Fruit fly (Drosophila melanogaster): ENCODE measurements around the gene jvl.

Gene jvl

dm6 chr3R:14695054-14695453, 46.3 kb upstream of the jvl start:
- TF ChIP-seq Sox102F (GFP tag; optimal IDR thresholded peaks at IDR 0.05): no peak

dm6 chr3R:14695665-14696064, 45.7 kb upstream of the jvl start:
- TF ChIP-seq CG31627 (GFP tag; optimal IDR thresholded peaks at IDR 0.05) (no peak), achi (GFP tag; optimal IDR thresholded peaks at IDR 0.05) (peak; percentile 12), Eip78C (GFP tag) (peak; percentile 50), OdsH (GFP tag; optimal IDR thresholded peaks at IDR 0.05) (no peak), Hr4 (GFP tag; optimal IDR thresholded peaks at IDR 0.05) (peak; percentile 10), CG32006 (GFP tag; optimal IDR thresholded peaks at IDR 0.05) (peak; percentile 30)

dm6 chr3R:14696949-14697513, 44.4 kb upstream of the jvl start, which contains the start of gene Meltrin:
TSS of gene Meltrin (minus strand) at chr3R:14697292.
- TF ChIP-seq lz (GFP tag; optimal IDR thresholded peaks at IDR 0.05): peak; percentile 39
- peak; percentile 58 for TF ChIP-seq Sox102F (GFP tag; optimal IDR thresholded peaks at IDR 0.05)
- TF ChIP-seq Met (GFP tag; optimal IDR thresholded peaks at IDR 0.05): peak; percentile 12
- no peak for TF ChIP-seq CG8119 (GFP tag; IDR thresholded peaks at IDR 0.05)
- TF ChIP-seq CG4318 (GFP tag; optimal IDR thresholded peaks at IDR 0.05): no peak
- TF ChIP-seq Sox14 (GFP tag; optimal IDR thresholded peaks at IDR 0.05): peak; percentile 67
- TF ChIP-seq CG6792 (GFP tag; optimal IDR thresholded peaks at IDR 0.05): no peak
- TF ChIP-seq Lpt (GFP tag; optimal IDR thresholded peaks at IDR 0.05): peak; percentile 17
- peak; percentile 40 for TF ChIP-seq svp (GFP tag)
- TF ChIP-seq Gug (GFP tag; IDR thresholded peaks at IDR 0.05): no peak
- no peak for TF ChIP-seq CG34406 (GFP tag; optimal IDR thresholded peaks at IDR 0.05)
- TF ChIP-seq Hr38 (GFP tag; optimal IDR thresholded peaks at IDR 0.05): no peak
- TF ChIP-seq Blimp-1 (GFP tag; optimal IDR thresholded peaks at IDR 0.05): no peak
- TF ChIP-seq Eip93F (GFP tag; optimal IDR thresholded peaks at IDR 0.05): no peak
- peak; percentile 74 for TF ChIP-seq fkh (GFP tag; optimal IDR thresholded peaks at IDR 0.05)
- TF ChIP-seq Eip78C (GFP tag): peak; percentile 87
- TF ChIP-seq net (GFP tag; optimal IDR thresholded peaks at IDR 0.05): no peak
- TF ChIP-seq Smox (GFP tag; optimal IDR thresholded peaks at IDR 0.05): peak; percentile 23
- no peak for TF ChIP-seq CG11762 (GFP tag; optimal IDR thresholded peaks at IDR 0.05; ENCODE audit: insufficient read depth)
- TF ChIP-seq CG6854 (GFP tag; optimal IDR thresholded peaks at IDR 0.05): peak; percentile 59
- TF ChIP-seq ss (GFP tag; optimal IDR thresholded peaks at IDR 0.05): peak; percentile 41 to 67
- TF ChIP-seq Eip75B (GFP tag; optimal IDR thresholded peaks at IDR 0.05): peak; percentile 18
- no peak for TF ChIP-seq Hr4 (GFP tag; optimal IDR thresholded peaks at IDR 0.05)
- no peak for TF ChIP-seq acj6 (GFP tag; optimal IDR thresholded peaks at IDR 0.05)
- TF ChIP-seq spab (GFP tag; optimal IDR thresholded peaks at IDR 0.05): no peak
- TF ChIP-seq dsx (GFP tag; optimal IDR thresholded peaks at IDR 0.05; ENCODE audit: poor library complexity, severe bottlenecking): peak; percentile 11
- no peak for TF ChIP-seq achi (GFP tag; optimal IDR thresholded peaks at IDR 0.05)
- TF ChIP-seq esn (GFP tag; optimal IDR thresholded peaks at IDR 0.05): peak; percentile 57
- TF ChIP-seq cyc (GFP tag; optimal IDR thresholded peaks at IDR 0.05): peak; percentile 13
- TF ChIP-seq OdsH (GFP tag; optimal IDR thresholded peaks at IDR 0.05): no peak
- no peak for TF ChIP-seq fd59A (GFP tag; optimal IDR thresholded peaks at IDR 0.05)
- no peak for TF ChIP-seq fd85E (GFP tag; optimal IDR thresholded peaks at IDR 0.05)
- TF ChIP-seq CG32006 (GFP tag; optimal IDR thresholded peaks at IDR 0.05): no peak
- no peak for TF ChIP-seq CG15336 (GFP tag; IDR thresholded peaks at IDR 0.05)
- TF ChIP-seq CG11294 (GFP tag; IDR thresholded peaks at IDR 0.05): no peak
- TF ChIP-seq CG6808 (GFP tag; optimal IDR thresholded peaks at IDR 0.05): peak; percentile 42
- TF ChIP-seq CG8632 (GFP tag; optimal IDR thresholded peaks at IDR 0.05): no peak
- no peak for TF ChIP-seq dac (GFP tag; optimal IDR thresholded peaks at IDR 0.05)
- peak; percentile 18 for TF ChIP-seq Hr39 (GFP tag; optimal IDR thresholded peaks at IDR 0.05)
- TF ChIP-seq CG3919 (GFP tag; optimal IDR thresholded peaks at IDR 0.05): peak; percentile 62
- no peak for TF ChIP-seq CG31627 (GFP tag; optimal IDR thresholded peaks at IDR 0.05)
- TF ChIP-seq CG8319 (GFP tag; optimal IDR thresholded peaks at IDR 0.05): no peak
- TF ChIP-seq CG10631 (GFP tag; optimal IDR thresholded peaks at IDR 0.05): no peak
- peak; percentile 25 for TF ChIP-seq Ets21C (GFP tag; optimal IDR thresholded peaks at IDR 0.05)
- TF ChIP-seq CG7368 (GFP tag; optimal IDR thresholded peaks at IDR 0.05): peak; percentile 9
- TF ChIP-seq CG1621 (tag; optimal IDR thresholded peaks at IDR 0.05): peak; percentile 34
- TF ChIP-seq CG11902 (GFP tag; optimal IDR thresholded peaks at IDR 0.05): no peak

All from whole organism, prepupa.